Worm (Caenorhabditis elegans) whole organism, L1 larva: Measurements from ENCODE around the gene R07H5.9.

ENCODE experiments used
- aha-1 ChIP-seq: fragments of 150-350 bp; optimal IDR thresholded peaks from 2 replicates; lab custom pipeline; 2014; ENCODE audit warnings: missing biosample characterization, missing genetic modification characterization
- elt-2 ChIP-seq: sonication (generic microtip); optimal IDR thresholded peaks from 2 replicates; lab custom pipeline; 2016; ENCODE audit warnings: missing genetic modification characterization, mild to moderate bottlenecking, inconsistent platforms, missing compliant biosample characterization, missing genetic modification reagents
- elt-3 ChIP-seq, 6 experiments: fragments of 150-350 bp in 1 of 6; sonication (generic microtip); optimal IDR thresholded peaks; 2 replicates each; lab custom pipeline; 2017 to 2018; ENCODE audit warnings: missing biosample characterization in 6 of 6, missing genetic modification characterization in 6 of 6, inconsistent platforms in 1 of 6
- lin-15B ChIP-seq: fragments of 150-350 bp; sonication (generic microtip); optimal IDR thresholded peaks from 3 replicates; lab custom pipeline; 2014; ENCODE audit warnings: missing biosample characterization, missing genetic modification characterization
- lsy-2 ChIP-seq, 2 experiments: fragments of 150-350 bp; optimal IDR thresholded peaks; 2 replicates each; lab custom pipeline; 2014; ENCODE audit warnings: missing biosample characterization in 2 of 2, missing genetic modification characterization in 2 of 2
- mdl-1 ChIP-seq, 2 experiments: fragments of 150-350 bp; optimal IDR thresholded peaks; 2 replicates each; lab custom pipeline; 2014 to 2017; ENCODE audit warnings: missing biosample characterization in 2 of 2, missing genetic modification characterization in 2 of 2, inconsistent platforms in 1 of 2
- nhr-47 ChIP-seq: sonication (generic microtip); optimal IDR thresholded peaks from 2 replicates; lab custom pipeline; 2016; ENCODE audit warnings: mild to moderate bottlenecking, missing genetic modification characterization, moderate library complexity, missing compliant biosample characterization
- unc-62 ChIP-seq: fragments of 150-350 bp; optimal IDR thresholded peaks from 2 replicates; lab custom pipeline; 2014; ENCODE audit warnings: missing biosample characterization, missing genetic modification reagents, missing genetic modification characterization

- no peak for TF ChIP-seq elt-3 (tag; optimal IDR thresholded peaks at IDR 0.05; lab: Kevin White, UChicago)
- no peak for TF ChIP-seq mdl-1 (tag; optimal IDR thresholded peaks at IDR 0.05; lab: Kevin White, UChicago)
- TF ChIP-seq unc-62, result no peak
- TF ChIP-seq aha-1 (tag; lab: Kevin White, UChicago), result no peak
- TF ChIP-seq elt-2 (tag; lab: Kevin White, UChicago), result no peak
- TF ChIP-seq nhr-47 (tag; lab: Kevin White, UChicago), result no peak
- TF ChIP-seq lsy-2 (tag; optimal IDR thresholded peaks at IDR 0.05; lab: Kevin White, UChicago), result no peak
- no peak for TF ChIP-seq lin-15B (tag; lab: Kevin White, UChicago)
Measured at ce11 chrIV:11189411-11189810, 17.9 kb upstream of the R07H5.9 start, which contains the start of gene fbxb-79.
